Worm (Caenorhabditis elegans): ENCODE measurements around the gene imp-3.
A peak's percentile ranks its signal among the peaks of the same experiment; 100 is the strongest.

Gene imp-3

DNA sequence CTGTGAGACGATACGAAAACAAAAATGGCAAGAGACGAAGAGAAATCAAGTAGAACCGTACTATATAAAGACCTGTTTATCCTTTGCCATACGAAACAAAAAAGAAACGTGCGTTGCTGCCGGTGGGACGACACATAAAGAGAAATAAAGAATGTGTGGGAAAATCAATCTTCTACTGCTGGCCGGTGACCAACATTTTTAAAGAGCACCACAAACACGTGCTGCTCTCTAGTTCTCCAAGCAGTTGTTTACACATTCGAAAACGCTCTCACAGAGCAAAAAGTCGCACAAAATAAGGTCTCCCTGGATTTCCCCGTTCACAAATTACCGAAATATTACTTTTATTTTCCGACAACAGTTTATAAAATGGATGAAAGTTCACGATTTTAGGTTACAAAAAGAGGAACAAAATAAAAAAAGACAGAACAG, at the start of gene imp-3 (continued):
- TF ChIP-seq rnt-1 (tag; optimal IDR thresholded peaks at IDR 0.05) (peak; percentile 31), alr-1 (tag; optimal IDR thresholded peaks at IDR 0.05; ENCODE audit: borderline replicate concordance) (no peak), swsn-7 (tag; optimal IDR thresholded peaks at IDR 0.05) (no peak), ets-5 (GFP tag; IDR thresholded peaks at IDR 0.05) (no peak), C04F5.9 (tag; optimal IDR thresholded peaks at IDR 0.05) (no peak), aly-2 (tag; optimal IDR thresholded peaks at IDR 0.05) (peak; percentile 16), ceh-82 (tag; optimal IDR thresholded peaks at IDR 0.05) (no peak), elt-3 (tag; optimal IDR thresholded peaks at IDR 0.05) (peak in 3 of 6 experiments; percentile 12 to 56 (median 15)), mef-2 (tag; optimal IDR thresholded peaks at IDR 0.05) (no peak), nhr-71 (tag; optimal IDR thresholded peaks at IDR 0.05) (peak; percentile 65), mab-9 (GFP tag; IDR thresholded peaks at IDR 0.05) (no peak), efl-3 (GFP tag; optimal IDR thresholded peaks at IDR 0.05) (no peak), nhr-84 (tag; optimal IDR thresholded peaks at IDR 0.05) (no peak), F16B12.6 (tag; optimal IDR thresholded peaks at IDR 0.05) (no peak), nhr-85 (tag) (peak; percentile 40), hlh-4 (tag; optimal IDR thresholded peaks at IDR 0.05) (no peak), efl-1 (optimal IDR thresholded peaks at IDR 0.05) (peak; percentile 26 to 42), efl-1 (GFP tag; optimal IDR thresholded peaks at IDR 0.05 in 1 of 2) (peak; percentile 21 to 95), fkh-8 (tag; optimal IDR thresholded peaks at IDR 0.05) (no peak), nhr-237 (tag; optimal IDR thresholded peaks at IDR 0.05) (no peak), lin-35 (GFP tag; optimal IDR thresholded peaks at IDR 0.05) (peak; percentile 13 to 62), unc-86 (tag; optimal IDR thresholded peaks at IDR 0.05) (no peak), nhr-28 (tag; optimal IDR thresholded peaks at IDR 0.05) (no peak), lin-39 (tag; optimal IDR thresholded peaks at IDR 0.05) (no peak), sox-4 (tag; optimal IDR thresholded peaks at IDR 0.05) (no peak), snpc-4 (tag; optimal IDR thresholded peaks at IDR 0.05) (no peak), nhr-47 (tag; optimal IDR thresholded peaks at IDR 0.05) (peak; percentile 66), ceh-90 (tag; optimal IDR thresholded peaks at IDR 0.05) (no peak), C34B4.2 (tag; optimal IDR thresholded peaks at IDR 0.05) (no peak), blmp-1 (tag; optimal IDR thresholded peaks at IDR 0.05) (peak; percentile 21), ztf-4 (tag; optimal IDR thresholded peaks at IDR 0.05) (peak; percentile 36), zip-4 (GFP tag; optimal IDR thresholded peaks at IDR 0.05) (no peak)

DNA sequence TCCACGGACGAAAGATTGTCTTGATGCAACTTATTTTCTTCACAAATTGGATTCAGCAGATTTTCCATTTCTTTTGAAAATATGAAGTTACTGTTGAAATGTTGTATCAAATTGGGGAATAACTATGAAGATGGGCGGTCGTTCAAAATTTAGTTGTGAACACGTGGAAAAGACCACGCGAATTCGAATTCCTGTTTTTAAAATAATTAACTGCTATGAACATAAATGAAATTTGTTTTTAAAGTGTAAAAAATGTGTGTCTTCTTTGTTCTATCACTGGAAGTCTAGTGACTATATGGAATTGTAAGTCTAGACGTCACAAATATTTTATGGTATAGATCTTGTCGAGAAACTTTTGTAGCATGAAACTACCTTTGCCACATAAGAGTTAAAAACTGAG, 49.0 kb upstream of the imp-3 start, which contains the start of gene C06A6.7:
Gene C06A6.7 (minus strand): TSS at position 101 of the 400 bp plus-strand sequence.
- no peak for TF ChIP-seq pag-3 (tag; optimal IDR thresholded peaks at IDR 0.05; ENCODE audit: borderline replicate concordance, insufficient read depth)
- no peak for TF ChIP-seq efl-3 (GFP tag; optimal IDR thresholded peaks at IDR 0.05)
- TF ChIP-seq nhr-237 (tag; optimal IDR thresholded peaks at IDR 0.05): no peak
- no peak for TF ChIP-seq dpl-1 (GFP tag; optimal IDR thresholded peaks at IDR 0.05)

DNA sequence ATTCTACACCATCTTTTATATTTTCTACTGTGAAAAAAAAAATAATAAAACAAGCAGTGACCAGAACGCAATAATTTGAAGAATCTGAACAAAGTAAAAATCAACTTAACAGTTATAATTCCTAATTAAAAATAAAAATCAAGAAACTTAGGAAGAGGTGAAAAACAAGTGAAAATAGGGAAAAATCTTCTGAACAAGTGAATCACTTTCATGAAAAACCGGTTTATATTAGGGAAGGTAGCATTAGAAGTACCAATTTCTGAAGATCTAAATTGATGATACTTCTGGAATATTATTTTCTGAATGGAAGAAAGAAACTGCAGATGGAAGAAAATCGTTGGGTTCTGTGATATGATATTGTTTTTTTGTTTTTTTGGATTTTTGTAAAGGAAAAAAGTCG, 47.1 kb upstream of the imp-3 start:
- TF ChIP-seq efl-1 (optimal IDR thresholded peaks at IDR 0.05) (no peak), efl-1 (GFP tag; optimal IDR thresholded peaks at IDR 0.05 in 1 of 2) (peak in 1 of 2 experiments; percentile 51), lsy-2 (tag; optimal IDR thresholded peaks at IDR 0.05) (no peak), nhr-76 (tag; optimal IDR thresholded peaks at IDR 0.05) (no peak), zag-1 (tag; optimal IDR thresholded peaks at IDR 0.05) (no peak), unc-98 (GFP tag; IDR thresholded peaks at IDR 0.05) (no peak), blmp-1 (tag; optimal IDR thresholded peaks at IDR 0.05) (peak; percentile 79), tbx-2 (tag; optimal IDR thresholded peaks at IDR 0.05) (no peak), lin-35 (GFP tag; optimal IDR thresholded peaks at IDR 0.05) (no peak), sup-37 (GFP tag; optimal IDR thresholded peaks at IDR 0.05) (no peak), alr-1 (tag; optimal IDR thresholded peaks at IDR 0.05; ENCODE audit: borderline replicate concordance) (no peak), nhr-84 (tag; optimal IDR thresholded peaks at IDR 0.05) (no peak), ets-5 (GFP tag; IDR thresholded peaks at IDR 0.05) (no peak), lin-39 (tag; optimal IDR thresholded peaks at IDR 0.05) (no peak), snu-23 (GFP tag; optimal IDR thresholded peaks at IDR 0.05) (no peak), C34B4.2 (tag; optimal IDR thresholded peaks at IDR 0.05) (no peak), pqm-1 (tag; optimal IDR thresholded peaks at IDR 0.05) (no peak), vab-15 (tag; optimal IDR thresholded peaks at IDR 0.05) (no peak), elt-2 (tag; optimal IDR thresholded peaks at IDR 0.05) (no peak), ceh-90 (tag; optimal IDR thresholded peaks at IDR 0.05) (no peak), grh-1 (GFP tag; IDR thresholded peaks at IDR 0.05) (peak; percentile 51; the same call in 1 of the 2 replicates), fos-1 (tag; optimal IDR thresholded peaks at IDR 0.05) (no peak), sptf-1 (tag; optimal IDR thresholded peaks at IDR 0.05) (no peak), ztf-11 (tag; optimal IDR thresholded peaks at IDR 0.05) (no peak), rnt-1 (tag; optimal IDR thresholded peaks at IDR 0.05) (no peak)
